Fruit fly (Drosophila melanogaster) whole organism, embryonic: ENCODE results near the gene CG18268.
A peak's percentile ranks its signal among the peaks of the same experiment; 100 is the strongest.

Experiments
- Atf3 ChIP-seq: fragments of 200-800 bp; sonication (Bioruptor generic); optimal IDR thresholded peaks from 3 replicates; lab custom pipeline; 2016; ENCODE audit warnings: missing biosample characterization, missing genetic modification characterization
- Bdp1 ChIP-seq: fragments of 200-800 bp; sonication (Bioruptor generic); optimal IDR thresholded peaks from 3 replicates; lab custom pipeline; 2016; ENCODE audit warnings: missing biosample characterization, missing genetic modification characterization
- Bteb2 ChIP-seq: fragments of 200-800 bp; sonication (Bioruptor generic); optimal IDR thresholded peaks from 2 replicates; lab custom pipeline; 2016; ENCODE audit warnings: missing biosample characterization, missing genetic modification characterization
- CG10274 ChIP-seq: fragments of 200-800 bp; sonication (Bioruptor generic); optimal IDR thresholded peaks from 3 replicates; lab custom pipeline; 2017; ENCODE audit warnings: missing biosample characterization, mild to moderate bottlenecking, missing genetic modification characterization
- CG10321 ChIP-seq: fragments of 200-800 bp; sonication (Bioruptor generic); IDR thresholded peaks from 2 replicates; pipeline ENCODE4 v1.3.6; 2022; ENCODE audit warnings: missing biosample characterization, missing genetic modification characterization
- CG11504 ChIP-seq: fragments of 200-800 bp; sonication (Bioruptor generic); optimal IDR thresholded peaks from 3 replicates; lab custom pipeline; 2019; ENCODE audit warnings: missing biosample characterization, mild to moderate bottlenecking, missing genetic modification characterization, moderate library complexity
- CG12155 ChIP-seq: fragments of 200-800 bp; sonication (Bioruptor generic); optimal IDR thresholded peaks from 3 replicates; lab custom pipeline; 2016; ENCODE audit warnings: missing biosample characterization, missing genetic modification characterization
- CG13296 ChIP-seq: fragments of 200-800 bp; sonication (Bioruptor generic); optimal IDR thresholded peaks from 3 replicates; lab custom pipeline; 2018; ENCODE audit warnings: missing biosample characterization, mild to moderate bottlenecking, missing genetic modification characterization
- CG13424 ChIP-seq: fragments of 200-800 bp; sonication (Bioruptor generic); optimal IDR thresholded peaks from 2 replicates; lab custom pipeline; 2019; ENCODE audit warnings: missing biosample characterization, mild to moderate bottlenecking, missing genetic modification characterization, moderate library complexity
- CG14860 ChIP-seq: fragments of 200-800 bp; sonication (Bioruptor generic); IDR thresholded peaks from 3 replicates; pipeline ENCODE4 v1.3.6; 2022; ENCODE audit warnings: missing biosample characterization, missing genetic modification characterization; ENCODE audit not compliant: partially characterized antibody
- CG17359 ChIP-seq: fragments of 200-800 bp; sonication (Bioruptor generic); optimal IDR thresholded peaks from 3 replicates; lab custom pipeline; 2018; ENCODE audit warnings: missing biosample characterization, mild to moderate bottlenecking, missing genetic modification characterization, moderate library complexity
- CG2116 ChIP-seq: fragments of 200-800 bp; sonication (Bioruptor generic); optimal IDR thresholded peaks from 3 replicates; lab custom pipeline; 2018; ENCODE audit warnings: missing biosample characterization, mild to moderate bottlenecking, missing genetic modification characterization
- CG2120 ChIP-seq: fragments of 200-800 bp; sonication (Bioruptor generic); optimal IDR thresholded peaks from 3 replicates; lab custom pipeline; 2016; ENCODE audit warnings: missing biosample characterization, missing genetic modification characterization
- CG2129 ChIP-seq: fragments of 200-800 bp; sonication (Bioruptor generic); IDR thresholded peaks from 2 replicates; pipeline ENCODE4 v1.3.6; 2022; ENCODE audit warnings: missing biosample characterization, missing genetic modification characterization; ENCODE audit not compliant: partially characterized antibody
- CG4360 ChIP-seq: fragments of 200-800 bp; sonication (Bioruptor generic); IDR thresholded peaks from 2 replicates; pipeline ENCODE4 v1.3.6; 2022; ENCODE audit warnings: missing biosample characterization, missing genetic modification characterization
- CG4617 ChIP-seq: fragments of 200-800 bp; sonication (Bioruptor generic); optimal IDR thresholded peaks from 3 replicates; lab custom pipeline; 2016; ENCODE audit warnings: missing biosample characterization, missing genetic modification characterization, borderline replicate concordance
- CG5245 ChIP-seq: fragments of 200-800 bp; sonication (Bioruptor generic); optimal IDR thresholded peaks from 3 replicates; lab custom pipeline; 2016; ENCODE audit warnings: missing biosample characterization, missing genetic modification characterization
- CG7357 ChIP-seq: fragments of 200-800 bp; sonication (Bioruptor generic); IDR thresholded peaks from 3 replicates; pipeline ENCODE4 v1.3.6; 2022; ENCODE audit warnings: missing biosample characterization, missing genetic modification characterization
- CG8089 ChIP-seq: fragments of 200-800 bp; sonication (Bioruptor generic); optimal IDR thresholded peaks from 3 replicates; lab custom pipeline; 2016; ENCODE audit warnings: missing biosample characterization, missing genetic modification characterization
- Dip3 ChIP-seq: fragments of 200-800 bp; sonication (Bioruptor generic); optimal IDR thresholded peaks from 3 replicates; lab custom pipeline; 2016; ENCODE audit warnings: missing biosample characterization, missing genetic modification characterization
- Drgx ChIP-seq: fragments of 200-800 bp; sonication (Bioruptor generic); IDR thresholded peaks from 2 replicates; pipeline ENCODE4 v1.3.6; 2022; ENCODE audit warnings: missing biosample characterization, missing genetic modification characterization
- Elba2 ChIP-seq: fragments of 200-800 bp; sonication (Bioruptor generic); optimal IDR thresholded peaks from 3 replicates; lab custom pipeline; 2016; ENCODE audit warnings: missing biosample characterization, missing genetic modification characterization
- Med ChIP-seq: fragments of 200-800 bp; sonication (Bioruptor generic); peaks from one replicate; lab custom pipeline; 2016; ENCODE audit warnings: missing biosample characterization, missing genetic modification characterization, mild to moderate bottlenecking, inconsistent platforms, moderate library complexity
- Mes4 ChIP-seq: fragments of 200-800 bp; sonication (Bioruptor generic); optimal IDR thresholded peaks from 2 replicates; lab custom pipeline; 2016; ENCODE audit warnings: missing biosample characterization, missing genetic modification characterization
- Opbp ChIP-seq: fragments of 200-800 bp; sonication (Bioruptor generic); IDR thresholded peaks from 3 replicates; pipeline ENCODE4 v1.3.6; 2022; ENCODE audit warnings: missing biosample characterization, missing genetic modification characterization; ENCODE audit not compliant: partially characterized antibody
- PHDP ChIP-seq: fragments of 200-800 bp; sonication (Bioruptor generic); optimal IDR thresholded peaks from 3 replicates; lab custom pipeline; 2018; ENCODE audit warnings: missing biosample characterization, mild to moderate bottlenecking, missing genetic modification characterization, moderate library complexity
- Sin3A ChIP-seq: fragments of >200 bp; optimal IDR thresholded peaks from 2 replicates; lab custom pipeline; 2018
- Xbp1 ChIP-seq: fragments of 200-800 bp; sonication (Bioruptor generic); optimal IDR thresholded peaks from 3 replicates; lab custom pipeline; 2016; ENCODE audit warnings: missing biosample characterization, mild to moderate bottlenecking, missing genetic modification characterization
- YL-1 ChIP-seq: fragments of 200-800 bp; sonication (Bioruptor generic); optimal IDR thresholded peaks from 3 replicates; lab custom pipeline; 2017; ENCODE audit warnings: missing biosample characterization, mild to moderate bottlenecking, missing genetic modification characterization
- bcd ChIP-seq: fragments of 200-800 bp; sonication (Bioruptor generic); optimal IDR thresholded peaks from 2 replicates; lab custom pipeline; 2017; ENCODE audit warnings: missing biosample characterization, mild to moderate bottlenecking, missing genetic modification characterization
- bowl ChIP-seq: fragments of 200-800 bp; sonication (Bioruptor generic); IDR thresholded peaks from 2 replicates; pipeline ENCODE4 v1.3.6; 2022; ENCODE audit warnings: missing biosample characterization, missing genetic modification characterization
- btn ChIP-seq: fragments of 200-800 bp; sonication (Bioruptor generic); optimal IDR thresholded peaks from 2 replicates; lab custom pipeline; 2016; ENCODE audit warnings: missing biosample characterization, missing genetic modification characterization
- cad ChIP-seq: fragments of >200 bp; optimal IDR thresholded peaks from 2 replicates; lab custom pipeline; 2017; ENCODE audit warnings: missing biosample characterization, missing genetic modification characterization
- crc ChIP-seq: fragments of 200-800 bp; sonication (Bioruptor generic); optimal IDR thresholded peaks from 2 replicates; lab custom pipeline; 2016; ENCODE audit warnings: missing biosample characterization, missing genetic modification characterization
- crol ChIP-seq: fragments of 200-800 bp; sonication (Bioruptor generic); IDR thresholded peaks from 2 replicates; pipeline ENCODE4 v1.3.6; 2022; ENCODE audit warnings: missing biosample characterization, missing genetic modification characterization
- dmrt99B ChIP-seq: fragments of 200-800 bp; sonication (Bioruptor generic); optimal IDR thresholded peaks from 2 replicates; lab custom pipeline; 2018; ENCODE audit warnings: missing biosample characterization, mild to moderate bottlenecking, missing genetic modification characterization, moderate library complexity
- eve ChIP-seq, 2 experiments: fragments of >200 bp; optimal IDR thresholded peaks; 2 replicates each; lab custom pipeline; 2017; ENCODE audit warnings: missing biosample characterization in 2 of 2, missing genetic modification characterization in 2 of 2
- fd64A ChIP-seq: fragments of 200-800 bp; sonication (Bioruptor generic); optimal IDR thresholded peaks from 3 replicates; lab custom pipeline; 2018; ENCODE audit warnings: missing biosample characterization, mild to moderate bottlenecking, missing genetic modification characterization
- gem ChIP-seq: fragments of 200-800 bp; sonication (Bioruptor generic); optimal IDR thresholded peaks from 2 replicates; lab custom pipeline; 2019; ENCODE audit warnings: missing biosample characterization, mild to moderate bottlenecking, missing genetic modification characterization, moderate library complexity
- gro ChIP-seq: fragments of 200-800 bp; sonication (Bioruptor generic); optimal IDR thresholded peaks from 2 replicates; lab custom pipeline; 2016; ENCODE audit warnings: missing biosample characterization, missing genetic modification characterization
- ken ChIP-seq: fragments of 200-800 bp; sonication (Bioruptor generic); IDR thresholded peaks from 3 replicates; pipeline ENCODE4 v1.3.6; 2022; ENCODE audit warnings: missing biosample characterization, missing genetic modification characterization
- mirr ChIP-seq: fragments of 200-800 bp; sonication (Bioruptor generic); optimal IDR thresholded peaks from 3 replicates; lab custom pipeline; 2018; ENCODE audit warnings: missing biosample characterization, mild to moderate bottlenecking, missing genetic modification characterization
- odd ChIP-seq: fragments of 200-800 bp; sonication (Bioruptor generic); optimal IDR thresholded peaks from 2 replicates; lab custom pipeline; 2017; ENCODE audit warnings: missing biosample characterization, mild to moderate bottlenecking, missing genetic modification characterization
- prd ChIP-seq, 3 experiments: fragments of >200 bp in 2 of 3; fragments of 200-800 bp in 1 of 3; sonication (Bioruptor generic) in 1 of 3; optimal IDR thresholded peaks in 2 of 3; IDR thresholded peaks in 1 of 3; 2 replicates in 2 of 3; 3 replicates in 1 of 3; pipeline versions ENCODE4 v1.3.6 to Lab custom; 2017 to 2022; ENCODE audit warnings: missing biosample characterization in 1 of 3, missing genetic modification characterization in 1 of 3
- pzg ChIP-seq: fragments of 200-800 bp; sonication (Bioruptor generic); optimal IDR thresholded peaks from 3 replicates; lab custom pipeline; 2018; ENCODE audit warnings: missing biosample characterization, mild to moderate bottlenecking, missing genetic modification characterization, moderate library complexity
- rib ChIP-seq: fragments of 200-800 bp; sonication (Bioruptor generic); IDR thresholded peaks from 2 replicates; pipeline ENCODE4 v1.3.6; 2022; ENCODE audit warnings: missing biosample characterization, missing genetic modification characterization
- sob ChIP-seq: fragments of 200-800 bp; sonication (Bioruptor generic); IDR thresholded peaks from 2 replicates; pipeline ENCODE4 v1.3.6; 2022; ENCODE audit warnings: missing biosample characterization, missing genetic modification characterization
- ttk ChIP-seq: fragments of 200-800 bp; sonication (Bioruptor generic); IDR thresholded peaks from 2 replicates; pipeline ENCODE4 v2.1.2; 2022; ENCODE audit warnings: missing biosample characterization, missing genetic modification characterization
- wek ChIP-seq: fragments of 200-800 bp; sonication (Bioruptor generic); optimal IDR thresholded peaks from 3 replicates; lab custom pipeline; 2018; ENCODE audit warnings: missing biosample characterization, mild to moderate bottlenecking, missing genetic modification characterization, moderate library complexity
- yki ChIP-seq: fragments of >200 bp; optimal IDR thresholded peaks from 3 replicates; lab custom pipeline; 2018
- zen2 ChIP-seq: fragments of 200-800 bp; sonication (Bioruptor generic); IDR thresholded peaks from 3 replicates; pipeline ENCODE4 v1.3.6; 2022; ENCODE audit warnings: missing biosample characterization, missing genetic modification characterization; ENCODE audit not compliant: partially characterized antibody

CG18268 gene

dm6 chr3R:7813981-7814529 is 9.8 kb upstream of the CG18268 start, which contains the start of gene CG34384 (continued):
- TF ChIP-seq crc (GFP tag; lab: Kevin White, UChicago) = peak; percentile 20
- no peak for TF ChIP-seq Drgx (GFP tag; lab: Robert Waterston, UW)
- peak; percentile 70 for TF ChIP-seq dmrt99B (tag; lab: Kevin White, UChicago)
- peak; percentile 46 for TF ChIP-seq CG17359 (tag; lab: Kevin White, UChicago)
- no peak for TF ChIP-seq rib (GFP tag; lab: Robert Waterston, UW)
- TF ChIP-seq Atf3 (GFP tag; lab: Kevin White, UChicago) = no peak
- TF ChIP-seq Bdp1 (GFP tag; lab: Kevin White, UChicago) = no peak
- TF ChIP-seq CG8089 (GFP tag; lab: Kevin White, UChicago) = peak; percentile 8
- no peak for TF ChIP-seq CG14860
- TF ChIP-seq CG10321 (GFP tag; lab: Robert Waterston, UW) = no peak
- no peak for TF ChIP-seq ttk (GFP tag; lab: Robert Waterston, UW)
- peak; percentile 45 for TF ChIP-seq CG10274 (GFP tag; lab: Kevin White, UChicago)
- peak; percentile 24 for TF ChIP-seq gro (GFP tag; lab: Kevin White, UChicago)
- no peak for TF ChIP-seq mirr (GFP tag; lab: Kevin White, UChicago)
- no peak for TF ChIP-seq bowl (GFP tag; lab: Robert Waterston, UW)
- TF ChIP-seq eve (GFP tag; optimal IDR thresholded peaks at IDR 0.05; lab: Kevin White, UChicago) = no peak
- TF ChIP-seq fd64A (GFP tag; lab: Kevin White, UChicago) = no peak
- peak; percentile 23 for TF ChIP-seq CG2116 (GFP tag; lab: Kevin White, UChicago)
- TF ChIP-seq Dip3 (GFP tag; lab: Kevin White, UChicago) = no peak
- TF ChIP-seq sob = no peak
- no peak for TF ChIP-seq pzg (GFP tag; lab: Kevin White, UChicago)
- TF ChIP-seq Mes4 (GFP tag; lab: Kevin White, UChicago) = no peak
- TF ChIP-seq CG13424 (tag; lab: Kevin White, UChicago) = peak; percentile 64
- TF ChIP-seq YL-1 (GFP tag; lab: Kevin White, UChicago) = no peak
- peak; percentile 65 for TF ChIP-seq gem (tag; lab: Kevin White, UChicago)
- peak; percentile 77 for TF ChIP-seq CG2120 (GFP tag; lab: Kevin White, UChicago)
- no peak for TF ChIP-seq zen2 (GFP tag; lab: Robert Waterston, UW)
- TF ChIP-seq btn (GFP tag; lab: Kevin White, UChicago) = peak; percentile 33
- TF ChIP-seq Opbp (GFP tag; lab: Robert Waterston, UW) = no peak
- peak; percentile 67 for TF ChIP-seq CG13296 (GFP tag; lab: Kevin White, UChicago)
- TF ChIP-seq PHDP (tag; lab: Kevin White, UChicago) = peak; percentile 16
- no peak for TF ChIP-seq cad (GFP tag; lab: Kevin White, UChicago)
- peak; percentile 46 for TF ChIP-seq CG12155 (GFP tag; lab: Kevin White, UChicago)
- TF ChIP-seq prd (optimal IDR thresholded peaks at IDR 0.05; lab: Kevin White, UChicago) = no peak
- peak; percentile 53; the same call in 1 of the 3 replicates for TF ChIP-seq prd (GFP tag; IDR thresholded peaks at IDR 0.05; lab: Robert Waterston, UW)
- peak; percentile 42 for TF ChIP-seq CG5245
- no peak for TF ChIP-seq yki
- TF ChIP-seq Elba2 (GFP tag; lab: Kevin White, UChicago) = peak; percentile 14
- no peak for TF ChIP-seq CG2129
- TF ChIP-seq wek = no peak
- no peak for TF ChIP-seq CG4360 (GFP tag; lab: Robert Waterston, UW)
- no peak for TF ChIP-seq Sin3A (lab: Kevin White, UChicago)
- peak; percentile 64 for TF ChIP-seq bcd (GFP tag; lab: Kevin White, UChicago)
- peak; percentile 78 for TF ChIP-seq Med (GFP tag; lab: Kevin White, UChicago)
- TF ChIP-seq CG11504 = peak; percentile 80
- peak; percentile 18 for TF ChIP-seq odd
- TF ChIP-seq Xbp1 (GFP tag; lab: Kevin White, UChicago) = peak; percentile 40
- TF ChIP-seq ken (GFP tag; lab: Robert Waterston, UW) = no peak
- peak; percentile 27 for TF ChIP-seq Bteb2 (GFP tag; lab: Kevin White, UChicago)
- no peak for TF ChIP-seq CG7357 (GFP tag; lab: Robert Waterston, UW)
- TF ChIP-seq CG4617 (GFP tag; lab: Kevin White, UChicago) = no peak
- no peak for TF ChIP-seq crol
